Fruit fly (Drosophila melanogaster): ENCODE results near the gene CG15169.
A peak's percentile ranks its signal among the peaks of the same experiment; 100 is the strongest.

CG15169 gene

DNA sequence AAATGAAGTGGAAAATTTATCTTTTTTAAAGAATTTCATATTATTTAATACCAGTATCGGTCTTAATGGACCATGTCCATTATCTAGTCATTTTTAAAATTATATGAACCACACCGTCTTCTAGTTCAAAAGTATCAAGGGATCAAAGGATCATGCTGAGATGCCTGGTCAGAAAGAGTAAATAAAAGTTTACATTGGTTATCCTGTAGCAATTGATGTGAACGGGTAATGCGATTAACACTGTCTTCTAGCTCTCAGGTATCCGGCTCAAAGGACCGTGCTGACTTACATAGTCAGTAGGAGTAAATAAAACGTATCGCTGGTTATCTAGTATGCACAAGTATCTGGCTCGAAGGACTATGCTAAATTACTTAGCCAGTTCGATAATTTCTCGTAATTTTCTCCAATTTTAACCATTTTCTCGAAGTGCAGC, 28.4 kb downstream of the CG15169 start (continued):
- no peak for TF ChIP-seq Jarid2 (GFP tag; optimal IDR thresholded peaks at IDR 0.05)
- TF ChIP-seq caup (GFP tag; optimal IDR thresholded peaks at IDR 0.05; ENCODE audit: severe bottlenecking) = no peak
- TF ChIP-seq sob (GFP tag; IDR thresholded peaks at IDR 0.05) = no peak
- TF ChIP-seq Hmx (GFP tag; optimal IDR thresholded peaks at IDR 0.05) = no peak
- no peak for TF ChIP-seq E2f2 (GFP tag; IDR thresholded peaks at IDR 0.05)
- TF ChIP-seq CG9437 (GFP tag; optimal IDR thresholded peaks at IDR 0.05) = peak; percentile 47
- no peak for TF ChIP-seq cg (GFP tag; optimal IDR thresholded peaks at IDR 0.05)
- no peak for TF ChIP-seq CG16779 (GFP tag; IDR thresholded peaks at IDR 0.05)
- no peak for TF ChIP-seq CG11695 (GFP tag; IDR thresholded peaks at IDR 0.05)
- TF ChIP-seq bab2 (GFP tag; optimal IDR thresholded peaks at IDR 0.05) = no peak

DNA sequence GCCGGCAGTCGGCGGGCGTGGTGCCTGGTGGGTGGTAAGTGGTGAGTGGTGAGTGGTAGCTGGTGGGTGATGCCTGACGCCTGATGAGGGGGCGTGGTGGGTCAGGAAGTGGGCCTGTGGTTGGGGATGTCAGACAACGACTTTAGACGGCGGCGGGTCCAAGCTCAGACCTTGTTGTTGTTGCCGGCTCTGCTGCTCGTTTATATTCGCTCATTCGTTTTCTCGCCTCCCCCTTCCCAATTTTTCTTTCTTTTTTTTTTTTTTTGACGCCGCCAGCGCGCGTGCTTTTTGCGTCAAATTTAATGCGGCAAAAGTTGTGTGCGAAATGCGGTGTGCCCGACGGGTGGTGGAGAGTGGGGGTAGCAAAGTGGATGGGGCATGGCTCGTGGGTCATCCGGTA, 28.8 kb downstream of the CG15169 start:
- TF ChIP-seq fd96Cb (tag; optimal IDR thresholded peaks at IDR 0.05) (no peak), Med (GFP tag) (peak; percentile 49), CG32772 (GFP tag; IDR thresholded peaks at IDR 0.05) (0 out of 2 replicates have a peak, but pooled peaks have one; percentile 19), sqz (GFP tag; optimal IDR thresholded peaks at IDR 0.05) (peak; percentile 65), crol (GFP tag; IDR thresholded peaks at IDR 0.05) (peak; percentile 38; the same call in 1 of the 2 replicates), kay (GFP tag; optimal IDR thresholded peaks at IDR 0.05) (no peak), CG34376 (GFP tag; optimal IDR thresholded peaks at IDR 0.05) (no peak), toy (GFP tag; IDR thresholded peaks at IDR 0.05) (no peak), pb (GFP tag; optimal IDR thresholded peaks at IDR 0.05) (no peak), CG10543 (GFP tag; optimal IDR thresholded peaks at IDR 0.05) (peak; percentile 34), Hey (tag; optimal IDR thresholded peaks at IDR 0.05) (peak; percentile 89), Adf1 (GFP tag; IDR thresholded peaks at IDR 0.05) (peak; percentile 66; the same call in 1 of the 2 replicates), CG13894 (tag; optimal IDR thresholded peaks at IDR 0.05) (peak; percentile 25), Fer1 (GFP tag; optimal IDR thresholded peaks at IDR 0.05) (peak; percentile 1), CG11456 (GFP tag; IDR thresholded peaks at IDR 0.05) (no peak), CG17359 (tag; optimal IDR thresholded peaks at IDR 0.05) (peak; percentile 41), dysf (GFP tag; IDR thresholded peaks at IDR 0.05) (0 out of 3 replicates have a peak, but pooled peaks have one; percentile 3), abd-A (tag; optimal IDR thresholded peaks at IDR 0.05) (peak; percentile 96), CG4360 (GFP tag; IDR thresholded peaks at IDR 0.05) (0 out of 2 replicates have a peak, but pooled peaks have one; percentile 8), Doc3 (GFP tag; IDR thresholded peaks at IDR 0.05; ENCODE audit: partially characterized antibody) (no peak), CG12104 (GFP tag; optimal IDR thresholded peaks at IDR 0.05) (no peak), Hr51 (GFP tag; optimal IDR thresholded peaks at IDR 0.05) (peak in 1 of 2 experiments; percentile 51)

DNA sequence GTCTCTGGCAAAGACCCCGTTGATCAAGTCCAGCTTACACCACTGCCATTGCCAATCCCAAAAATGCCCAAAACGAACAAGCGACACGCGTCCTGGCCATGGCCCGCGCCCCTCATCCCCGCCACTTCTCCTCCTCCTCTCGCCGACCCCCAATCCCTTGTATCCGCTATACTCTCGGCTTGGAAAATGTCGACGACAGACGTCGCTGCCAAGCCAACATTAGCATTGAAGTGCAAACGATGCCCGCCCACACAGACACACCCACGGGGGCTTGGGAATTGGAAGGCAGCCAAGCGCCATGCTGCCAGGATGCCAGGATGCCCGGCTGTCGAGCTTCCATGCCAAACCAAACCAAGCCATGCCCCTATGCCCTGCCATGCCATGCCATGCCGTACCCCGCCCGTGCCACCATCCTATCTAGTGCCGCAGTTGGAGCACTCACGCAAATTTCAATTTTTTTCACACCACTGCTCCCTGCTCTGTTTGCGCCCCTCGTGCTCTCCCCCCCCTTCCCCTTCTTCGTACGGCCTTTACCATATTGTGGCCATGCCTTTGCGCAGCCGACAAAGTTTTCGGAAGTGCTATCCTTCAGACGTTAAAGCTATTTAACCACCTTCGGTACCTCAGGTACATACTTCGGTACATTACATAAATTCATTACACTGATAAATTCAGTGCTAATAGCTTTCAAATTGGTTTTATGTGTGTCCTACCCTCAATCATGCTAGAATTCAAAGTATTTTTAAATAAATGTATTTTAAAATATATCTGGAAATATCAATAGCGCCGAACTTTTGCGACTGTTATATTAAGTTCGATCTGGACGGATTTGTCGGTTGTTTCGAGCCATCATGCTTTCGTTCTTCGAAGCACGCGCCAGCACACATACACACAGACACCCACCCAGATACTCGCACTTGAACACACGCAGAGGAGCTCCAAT, 30.7 kb downstream of the CG15169 start:
- TF ChIP-seq Lpt (GFP tag; optimal IDR thresholded peaks at IDR 0.05) (no peak), gro (GFP tag; optimal IDR thresholded peaks at IDR 0.05) (no peak), Stat92E (GFP tag; optimal IDR thresholded peaks at IDR 0.05) (peak in 1 of 3 experiments; percentile 19), CG4328 (GFP tag; optimal IDR thresholded peaks at IDR 0.05) (peak; percentile 55), Drgx (GFP tag; IDR thresholded peaks at IDR 0.05) (no peak), ara (GFP tag; IDR thresholded peaks at IDR 0.05) (peak; percentile 49; the same call in 1 of the 2 replicates), cas (GFP tag; IDR thresholded peaks at IDR 0.05) (no peak; the same call in 1 of the 2 replicates), lab (GFP tag; optimal IDR thresholded peaks at IDR 0.05) (peak; percentile 83), CG16779 (GFP tag; IDR thresholded peaks at IDR 0.05) (no peak), CG6654 (GFP tag; optimal IDR thresholded peaks at IDR 0.05) (peak; percentile 38), ewg (GFP tag; optimal IDR thresholded peaks at IDR 0.05) (peak; percentile 69), CG3281 (GFP tag; optimal IDR thresholded peaks at IDR 0.05) (peak; percentile 73), Rx (GFP tag; IDR thresholded peaks at IDR 0.05) (no peak), CG2120 (GFP tag; optimal IDR thresholded peaks at IDR 0.05) (peak; percentile 76), fd64A (GFP tag; optimal IDR thresholded peaks at IDR 0.05) (peak; percentile 40), CG9215 (GFP tag; IDR thresholded peaks at IDR 0.05) (peak; percentile 49; the same call in 1 of the 2 replicates)

Measured in whole organism, embryonic.